Worm (Caenorhabditis elegans) whole organism, early embryonic: ENCODE results near the gene clec-45.

Source experiments
- B0310.2 ChIP-seq: sonication (generic microtip); optimal IDR thresholded peaks from 2 replicates; lab custom pipeline; 2016; ENCODE audit warnings: mild to moderate bottlenecking, missing genetic modification characterization, missing compliant biosample characterization
- F13C5.2 ChIP-seq: sonication (generic microtip); optimal IDR thresholded peaks from 2 replicates; lab custom pipeline; 2017; ENCODE audit warnings: mild to moderate bottlenecking, missing genetic modification characterization, inconsistent platforms, missing compliant biosample characterization
- aly-1 ChIP-seq: sonication (generic microtip); optimal IDR thresholded peaks from 2 replicates; lab custom pipeline; 2016; ENCODE audit warnings: missing genetic modification characterization, missing compliant biosample characterization
- ama-1 ChIP-seq: fragments of 150-350 bp; optimal IDR thresholded peaks from 2 replicates; lab custom pipeline; 2014
- ceh-13 ChIP-seq: fragments of 200-800 bp; sonication (Bioruptor generic); optimal IDR thresholded peaks from 2 replicates; lab custom pipeline; 2018; ENCODE audit warnings: mild to moderate bottlenecking, missing genetic modification characterization, missing compliant biosample characterization
- ceh-36 ChIP-seq: sonication (generic microtip); optimal IDR thresholded peaks from 2 replicates; lab custom pipeline; 2016; ENCODE audit warnings: missing genetic modification characterization, inconsistent platforms, missing compliant biosample characterization
- ets-7 ChIP-seq: sonication (generic microtip); optimal IDR thresholded peaks from 2 replicates; lab custom pipeline; 2016; ENCODE audit warnings: missing genotype, missing genetic modification characterization, missing compliant biosample characterization
- flt-1 ChIP-seq: fragments of 200-800 bp; sonication (Bioruptor generic); IDR thresholded peaks from 2 replicates; pipeline ENCODE4 v1.3.6; 2022; ENCODE audit warnings: missing genetic modification characterization, missing compliant biosample characterization
- hmbx-1 ChIP-seq: sonication (generic microtip); optimal IDR thresholded peaks from 2 replicates; lab custom pipeline; 2016; ENCODE audit warnings: mild to moderate bottlenecking, missing genetic modification characterization, missing compliant biosample characterization
- hmg-4 ChIP-seq: fragments of 200-800 bp; sonication (Bioruptor generic); optimal IDR thresholded peaks from 2 replicates; lab custom pipeline; 2018; ENCODE audit warnings: mild to moderate bottlenecking, missing genetic modification characterization, missing compliant biosample characterization
- hnd-1 ChIP-seq: sonication (generic microtip); optimal IDR thresholded peaks from 2 replicates; lab custom pipeline; 2016; ENCODE audit warnings: missing genetic modification characterization, missing compliant biosample characterization
- pes-1 ChIP-seq: fragments of 200-800 bp; sonication (Bioruptor generic); IDR thresholded peaks from 2 replicates; pipeline ENCODE4 v1.3.6; 2022; ENCODE audit warnings: missing genetic modification reagents, missing genetic modification characterization, missing compliant biosample characterization
- scrt-1 ChIP-seq: fragments of 200-800 bp; sonication (Bioruptor generic); IDR thresholded peaks from 2 replicates; pipeline ENCODE4 v1.3.6; 2022; ENCODE audit warnings: missing genetic modification characterization, missing compliant biosample characterization
- sea-1 ChIP-seq: fragments of 200-800 bp; sonication (Bioruptor generic); conservative IDR thresholded peaks from 2 replicates; pipeline ENCODE4 v1.3.6; 2022; ENCODE audit warnings: missing genetic modification characterization, missing compliant biosample characterization
- tbx-11 ChIP-seq: fragments of 200-800 bp; sonication (Bioruptor generic); IDR thresholded peaks from 2 replicates; pipeline ENCODE4 v1.3.6; 2022; ENCODE audit warnings: missing genetic modification characterization, missing compliant biosample characterization
- tbx-37 ChIP-seq: fragments of 200-800 bp; sonication (Bioruptor generic); conservative IDR thresholded peaks from 2 replicates; pipeline ENCODE4 v1.3.6; 2022; ENCODE audit warnings: missing genetic modification reagents, missing genetic modification characterization, missing compliant biosample characterization
- tra-4 ChIP-seq: sonication (generic microtip); optimal IDR thresholded peaks from 2 replicates; lab custom pipeline; 2017; ENCODE audit warnings: missing genetic modification characterization, missing compliant biosample characterization

The clec-45 gene

ce11 chrV:7624652-7625051 lies 13.2 kb upstream of the clec-45 start, which contains the start of gene grsp-4:
grsp-4 (plus strand) TSS chrV:7624952.
- TF ChIP-seq tbx-37 (GFP tag; lab: Robert Waterston, UW), result no peak
- TF ChIP-seq tbx-11 (GFP tag; lab: Robert Waterston, UW), result no peak
- TF ChIP-seq flt-1 (GFP tag; lab: Robert Waterston, UW), result no peak
- no peak for TF ChIP-seq ceh-36
- no peak for TF ChIP-seq B0310.2

ce11 chrV:7626550-7626949 lies 11.4 kb upstream of the clec-45 start, which contains the start of gene F07C4.6:
F07C4.6 (plus strand) TSS chrV:7626850.
- TF ChIP-seq flt-1 (GFP tag; lab: Robert Waterston, UW) (no peak), tra-4 (no peak)

ce11 chrV:7629504-7629903 lies 8.4 kb upstream of the clec-45 start, which contains the start of gene srd-30:
srd-30 (plus strand) TSS chrV:7629804.
- no peak for TF ChIP-seq sea-1
- no peak for TF ChIP-seq ama-1 (lab: Kevin White, UChicago)
- no peak for TF ChIP-seq ets-7 (tag; lab: Kevin White, UChicago)
- TF ChIP-seq F13C5.2 (tag; lab: Kevin White, UChicago), result no peak
- no peak for TF ChIP-seq scrt-1
- no peak for TF ChIP-seq B0310.2
- TF ChIP-seq ceh-13, result no peak
- TF ChIP-seq tbx-37 (GFP tag; lab: Robert Waterston, UW), result no peak
- no peak for TF ChIP-seq flt-1 (GFP tag; lab: Robert Waterston, UW)
- TF ChIP-seq pes-1 (GFP tag; lab: Robert Waterston, UW), result no peak
- TF ChIP-seq ceh-36, result no peak
- TF ChIP-seq hmbx-1 (tag; lab: Kevin White, UChicago), result no peak
- TF ChIP-seq tbx-11 (GFP tag; lab: Robert Waterston, UW), result no peak

ce11 chrV:7631732-7632131 lies 6.2 kb upstream of the clec-45 start, which contains the start of gene srd-25:
srd-25 (plus strand) TSS chrV:7632032.
- TF ChIP-seq hmbx-1 (tag; lab: Kevin White, UChicago) (no peak), hmg-4 (no peak), ama-1 (lab: Kevin White, UChicago) (no peak), ceh-36 (no peak), tra-4 (no peak), scrt-1 (no peak), flt-1 (GFP tag; lab: Robert Waterston, UW) (no peak), B0310.2 (no peak), aly-1 (tag; lab: Kevin White, UChicago) (no peak), ceh-13 (no peak), tbx-37 (GFP tag; lab: Robert Waterston, UW) (no peak), tbx-11 (GFP tag; lab: Robert Waterston, UW) (no peak), pes-1 (GFP tag; lab: Robert Waterston, UW) (no peak), F13C5.2 (tag; lab: Kevin White, UChicago) (no peak), sea-1 (no peak), ets-7 (tag; lab: Kevin White, UChicago) (no peak)

ce11 chrV:7634657-7635056 lies 3.2 kb upstream of the clec-45 start, which contains the start of gene srd-31:
srd-31 (minus strand) TSS chrV:7634757.
- TF ChIP-seq tra-4, result no peak
- TF ChIP-seq hmg-4, result no peak
- no peak for TF ChIP-seq hmbx-1 (tag; lab: Kevin White, UChicago)
- no peak for TF ChIP-seq F13C5.2 (tag; lab: Kevin White, UChicago)
- TF ChIP-seq scrt-1, result no peak
- TF ChIP-seq hnd-1 (tag; lab: Kevin White, UChicago), result no peak
- no peak for TF ChIP-seq pes-1 (GFP tag; lab: Robert Waterston, UW)

ce11 chrV:7635469-7635868 lies 2.4 kb upstream of the clec-45 start, which contains the start of gene srd-29:
srd-29 (plus strand) TSS chrV:7635769.
- TF ChIP-seq ets-7 (tag; lab: Kevin White, UChicago) (no peak), ceh-13 (no peak), scrt-1 (no peak)

ce11 chrV:7639356-7639755 lies 1.5 kb downstream of the clec-45 start:
- TF ChIP-seq B0310.2 (no peak), ceh-36 (no peak), sea-1 (no peak)

ce11 chrV:7639787-7640186 lies 1.9 kb downstream of the clec-45 start, which contains the start of gene F07C4.10:
F07C4.10 (minus strand) TSS chrV:7639887.
- no peak for TF ChIP-seq ceh-13
- no peak for TF ChIP-seq hmg-4
- TF ChIP-seq F13C5.2 (tag; lab: Kevin White, UChicago), result no peak
- no peak for TF ChIP-seq pes-1 (GFP tag; lab: Robert Waterston, UW)
- no peak for TF ChIP-seq sea-1
- no peak for TF ChIP-seq ets-7 (tag; lab: Kevin White, UChicago)
- no peak for TF ChIP-seq tbx-37 (GFP tag; lab: Robert Waterston, UW)

ce11 chrV:7641718-7642117 lies 3.8 kb downstream of the clec-45 start:
- TF ChIP-seq F13C5.2 (tag; lab: Kevin White, UChicago), result no peak
- TF ChIP-seq ceh-36, result no peak
- TF ChIP-seq tra-4, result no peak
- no peak for TF ChIP-seq aly-1 (tag; lab: Kevin White, UChicago)
- no peak for TF ChIP-seq hmbx-1 (tag; lab: Kevin White, UChicago)
- TF ChIP-seq hmg-4, result no peak
- no peak for TF ChIP-seq pes-1 (GFP tag; lab: Robert Waterston, UW)
- TF ChIP-seq tbx-11 (GFP tag; lab: Robert Waterston, UW), result no peak
- TF ChIP-seq sea-1, result no peak
- no peak for TF ChIP-seq ceh-13
- TF ChIP-seq tbx-37 (GFP tag; lab: Robert Waterston, UW), result no peak
- no peak for TF ChIP-seq scrt-1
- TF ChIP-seq ets-7 (tag; lab: Kevin White, UChicago), result no peak
- TF ChIP-seq flt-1 (GFP tag; lab: Robert Waterston, UW), result no peak
- no peak for TF ChIP-seq ama-1 (lab: Kevin White, UChicago)
- no peak for TF ChIP-seq hnd-1 (tag; lab: Kevin White, UChicago)
